Fruit fly (Drosophila melanogaster) whole organism: ENCODE results near the gene CG5359.
A peak's percentile ranks its signal among the peaks of the same experiment; 100 is the strongest.

Experiments used
- CG8478 ChIP-seq: fragments of >200 bp; optimal IDR thresholded peaks from 2 replicates; lab custom pipeline; 2018; ENCODE audit warnings: inconsistent platforms
- Dll ChIP-seq: fragments of >200 bp; optimal IDR thresholded peaks from 2 replicates; lab custom pipeline; 2017
- EcR ChIP-seq, 2 experiments: fragments of >200 bp; optimal IDR thresholded peaks; 2 replicates each; lab custom pipeline; 2017; ENCODE audit warnings: missing biosample characterization in 2 of 2, missing genetic modification characterization in 2 of 2, missing genetic modification reagents in 2 of 2
- pan ChIP-seq: fragments of >200 bp; optimal IDR thresholded peaks from 2 replicates; lab custom pipeline; 2017
- psq ChIP-seq: fragments of >200 bp; optimal IDR thresholded peaks from 2 replicates; lab custom pipeline; 2017
- usp ChIP-seq: fragments of >200 bp; optimal IDR thresholded peaks from 2 replicates; lab custom pipeline; 2017; ENCODE audit warnings: missing biosample characterization, missing genetic modification characterization, mixed read lengths

Gene CG5359

DNA sequence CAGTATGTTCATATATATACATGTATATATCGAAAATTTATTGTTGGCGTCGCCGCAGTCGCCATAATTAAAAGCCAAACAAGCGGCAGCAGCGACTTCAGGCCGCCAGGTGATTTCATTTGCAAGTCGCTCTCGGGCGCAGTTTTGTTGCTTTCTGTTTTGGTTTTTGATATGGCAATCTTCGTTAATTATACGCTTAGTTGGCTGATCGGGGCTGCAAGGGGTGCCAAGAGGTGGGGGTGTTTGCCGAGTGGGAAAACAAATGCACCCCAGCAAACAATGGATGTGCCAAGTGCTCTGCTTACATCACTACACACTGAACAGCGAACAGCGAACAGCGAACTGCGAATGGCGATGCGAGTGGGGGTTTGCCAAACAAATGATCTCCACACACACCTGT is 50.1 kb downstream of the CG5359 start:
- TF ChIP-seq Dll (lab: Kevin White, UChicago), result no peak
- no peak for TF ChIP-seq CG8478 (lab: Kevin White, UChicago)
- no peak for TF ChIP-seq usp
- TF ChIP-seq psq, result no peak
- TF ChIP-seq pan (lab: Kevin White, UChicago), result no peak
- TF ChIP-seq EcR (GFP tag; optimal IDR thresholded peaks at IDR 0.05; lab: Kevin White, UChicago), result no peak

dm6 chr3R:9949903-9950302 is 51.2 kb downstream of the CG5359 start:
- TF ChIP-seq usp (no peak), Dll (lab: Kevin White, UChicago) (peak; percentile 55)
